Worm (Caenorhabditis elegans) whole organism, mixed stage, embryonic: Measurements from ENCODE around the gene C31H1.5.

Experiments used
- blmp-1 ChIP-seq: fragments of 150-350 bp; optimal IDR thresholded peaks from 2 replicates; lab custom pipeline; 2014; ENCODE audit warnings: missing biosample characterization, missing genetic modification characterization
- ces-1 ChIP-seq: fragments of 150-350 bp; optimal IDR thresholded peaks from 2 replicates; lab custom pipeline; 2014; ENCODE audit warnings: missing biosample characterization, missing genetic modification reagents, missing genetic modification characterization
- drap-1 ChIP-seq: fragments of 200-800 bp; sonication (Bioruptor generic); optimal IDR thresholded peaks from 3 replicates; lab custom pipeline; 2018; ENCODE audit warnings: mild to moderate bottlenecking, missing genetic modification characterization, missing compliant biosample characterization
- elt-1 ChIP-seq: sonication (generic microtip); optimal IDR thresholded peaks from 2 replicates; lab custom pipeline; 2017; ENCODE audit warnings: missing genetic modification characterization, mild to moderate bottlenecking, missing compliant biosample characterization, antibody characterized with exemption, moderate library complexity, borderline replicate concordance; ENCODE audit not compliant: insufficient read depth
- elt-3 ChIP-seq: fragments of 150-350 bp; optimal IDR thresholded peaks from 2 replicates; lab custom pipeline; 2014; ENCODE audit warnings: missing biosample characterization, missing genetic modification characterization
- flh-1 ChIP-seq: fragments of 200-800 bp; sonication (Bioruptor generic); optimal IDR thresholded peaks from 2 replicates; lab custom pipeline; 2018; ENCODE audit warnings: mild to moderate bottlenecking, missing genetic modification characterization, moderate library complexity, missing compliant biosample characterization
- nhr-237 ChIP-seq: fragments of 150-350 bp; optimal IDR thresholded peaks from 2 replicates; lab custom pipeline; 2014; ENCODE audit warnings: missing biosample characterization, missing genetic modification characterization
- pha-4 ChIP-seq: fragments of 150-350 bp; optimal IDR thresholded peaks from 2 replicates; lab custom pipeline; 2018; ENCODE audit warnings: missing biosample characterization, missing genetic modification reagents, missing genetic modification characterization
- sem-2 ChIP-seq: fragments of 200-800 bp; sonication (Bioruptor generic); optimal IDR thresholded peaks from 2 replicates; lab custom pipeline; 2018; ENCODE audit warnings: mild to moderate bottlenecking, missing genetic modification characterization, missing compliant biosample characterization
- snpc-4 ChIP-seq: fragments of 150-350 bp; optimal IDR thresholded peaks from 2 replicates; lab custom pipeline; 2014; ENCODE audit warnings: missing biosample characterization, missing genetic modification characterization
- sptf-1 ChIP-seq: sonication (generic microtip); optimal IDR thresholded peaks from 2 replicates; lab custom pipeline; 2017; ENCODE audit warnings: mild to moderate bottlenecking, missing genetic modification characterization, moderate library complexity, missing compliant biosample characterization
- unc-39 ChIP-seq: fragments of 150-350 bp; optimal IDR thresholded peaks from 2 replicates; lab custom pipeline; 2014; ENCODE audit warnings: missing biosample characterization, missing genetic modification characterization
- unc-62 ChIP-seq: fragments of 150-350 bp; optimal IDR thresholded peaks from 2 replicates; lab custom pipeline; 2014; ENCODE audit warnings: missing biosample characterization, missing genetic modification reagents, missing genetic modification characterization
- ztf-11 ChIP-seq: fragments of 150-350 bp; optimal IDR thresholded peaks from 2 replicates; lab custom pipeline; 2014; ENCODE audit warnings: missing biosample characterization, missing genetic modification characterization

ce11 chrIV:5779537-5779936, 17.1 kb downstream of the C31H1.5 start:
- TF ChIP-seq blmp-1 (tag; lab: Kevin White, UChicago), result no peak
- TF ChIP-seq snpc-4 (tag; lab: Kevin White, UChicago), result no peak
- no peak for TF ChIP-seq flh-1 (GFP tag; lab: Kevin White, UChicago)
- no peak for TF ChIP-seq pha-4 (tag; lab: Kevin White, UChicago)
- TF ChIP-seq sem-2, result no peak
- no peak for TF ChIP-seq sptf-1 (tag; lab: Kevin White, UChicago)
- TF ChIP-seq elt-3 (tag; lab: Kevin White, UChicago), result no peak
- TF ChIP-seq ztf-11, result no peak
- TF ChIP-seq elt-1 (tag; lab: Kevin White, UChicago), result no peak
- no peak for TF ChIP-seq unc-39 (tag; lab: Kevin White, UChicago)
- TF ChIP-seq unc-62, result no peak
- TF ChIP-seq nhr-237, result no peak
- no peak for TF ChIP-seq drap-1
- no peak for TF ChIP-seq ces-1 (GFP tag; lab: Kevin White, UChicago)
